Worm (Caenorhabditis elegans) whole organism, young adult: ENCODE results near the gene fut-5.

Source experiments
- ZK185.1 ChIP-seq: sonication (generic microtip); optimal IDR thresholded peaks from 2 replicates; lab custom pipeline; 2016; ENCODE audit warnings: mild to moderate bottlenecking, missing genetic modification characterization, missing compliant biosample characterization; ENCODE audit not compliant: poor library complexity, severe bottlenecking
- ama-1 ChIP-seq, 3 experiments: fragments of 150-350 bp in 1 of 3; sonication (generic microtip) in 2 of 3; optimal IDR thresholded peaks; 2 replicates each; lab custom pipeline; 2014 to 2018; ENCODE audit warnings: missing biosample characterization in 2 of 3, missing genetic modification characterization in 2 of 3, missing genetic modification reagents in 2 of 3
- hmg-1.2 ChIP-seq: fragments of 200-800 bp; sonication (Bioruptor generic); IDR thresholded peaks from 2 replicates; pipeline ENCODE4 v1.3.6; 2022; ENCODE audit warnings: missing genetic modification reagents, missing genetic modification characterization, missing compliant biosample characterization
- madf-8 ChIP-seq: fragments of 200-800 bp; sonication (Bioruptor generic); conservative IDR thresholded peaks from 2 replicates; pipeline ENCODE4 v1.3.6; 2022; ENCODE audit warnings: missing genetic modification reagents, missing genetic modification characterization, missing compliant biosample characterization

ce11 chrII:4675481-4675880 is 8.0 kb upstream of the fut-5 start, which contains the start of gene T05A7.3:
- TF ChIP-seq madf-8 (GFP tag; lab: Robert Waterston, UW) (no peak), ZK185.1 (tag; lab: Kevin White, UChicago) (no peak), ama-1 (optimal IDR thresholded peaks at IDR 0.05; lab: Kevin White, UChicago) (no peak), ama-1 (GFP tag; optimal IDR thresholded peaks at IDR 0.05; lab: Kevin White, UChicago) (no peak), hmg-1.2 (GFP tag; lab: Robert Waterston, UW) (no peak)
